Worm (Caenorhabditis elegans) whole organism, L3 larva: ENCODE measurements around the gene rmd-2.
A peak's percentile ranks its signal among the peaks of the same experiment; 100 is the strongest.

Source experiments
- aly-2 ChIP-seq: fragments of 150-350 bp; optimal IDR thresholded peaks from 2 replicates; lab custom pipeline; 2014; ENCODE audit warnings: missing biosample characterization, missing genetic modification characterization
- ama-1 ChIP-seq: fragments of 150-350 bp; optimal IDR thresholded peaks from 2 replicates; lab custom pipeline; 2018
- ceh-28 ChIP-seq: fragments of 150-350 bp; optimal IDR thresholded peaks from 2 replicates; lab custom pipeline; 2014; ENCODE audit warnings: missing biosample characterization, missing genetic modification reagents, missing genetic modification characterization
- ceh-82 ChIP-seq: fragments of 150-350 bp; optimal IDR thresholded peaks from 2 replicates; lab custom pipeline; 2014; ENCODE audit warnings: missing biosample characterization, missing genetic modification characterization
- daf-12 ChIP-seq: fragments of 150-350 bp; optimal IDR thresholded peaks from 2 replicates; lab custom pipeline; 2014; ENCODE audit warnings: missing biosample characterization, missing genetic modification reagents, missing genetic modification characterization
- egl-5 ChIP-seq: fragments of 150-350 bp; optimal IDR thresholded peaks from 2 replicates; lab custom pipeline; 2017; ENCODE audit warnings: missing biosample characterization, missing genetic modification reagents, missing genetic modification characterization, inconsistent platforms
- elt-1 ChIP-seq: fragments of 150-350 bp; optimal IDR thresholded peaks from 2 replicates; lab custom pipeline; 2014; ENCODE audit warnings: missing biosample characterization, missing genetic modification characterization
- elt-2 ChIP-seq: sonication (generic microtip); optimal IDR thresholded peaks from 2 replicates; lab custom pipeline; 2016; ENCODE audit warnings: missing genetic modification reagents, mild to moderate bottlenecking, missing genetic modification characterization, missing compliant biosample characterization
- elt-3 ChIP-seq, 3 experiments: fragments of 150-350 bp in 1 of 3; sonication (generic microtip) in 2 of 3; optimal IDR thresholded peaks; 2 replicates in 2 of 3; 4 replicates in 1 of 3; lab custom pipeline; 2014 to 2017; ENCODE audit warnings: missing biosample characterization in 3 of 3, missing genetic modification characterization in 3 of 3
- eor-1 ChIP-seq, 2 experiments: fragments of 150-350 bp; optimal IDR thresholded peaks; 2 replicates each; lab custom pipeline; 2014 to 2018; ENCODE audit warnings: missing biosample characterization in 2 of 2, missing genetic modification characterization in 2 of 2
- fkh-10 ChIP-seq: sonication (generic microtip); optimal IDR thresholded peaks from 2 replicates; lab custom pipeline; 2017; ENCODE audit warnings: missing biosample characterization, missing genetic modification reagents, missing genetic modification characterization
- fos-1 ChIP-seq: fragments of 150-350 bp; optimal IDR thresholded peaks from 2 replicates; lab custom pipeline; 2014; ENCODE audit warnings: missing biosample characterization, missing genetic modification characterization
- hmg-11 ChIP-seq: sonication (generic microtip); optimal IDR thresholded peaks from 2 replicates; lab custom pipeline; 2016; ENCODE audit warnings: missing genetic modification characterization, missing compliant biosample characterization
- lin-15B ChIP-seq: fragments of 150-350 bp; optimal IDR thresholded peaks from 2 replicates; lab custom pipeline; 2014; ENCODE audit warnings: missing biosample characterization, missing genetic modification characterization
- mdl-1 ChIP-seq: fragments of 150-350 bp; optimal IDR thresholded peaks from 2 replicates; lab custom pipeline; 2014; ENCODE audit warnings: missing biosample characterization, missing genetic modification characterization
- mml-1 ChIP-seq: fragments of 150-350 bp; sonication (generic microtip); optimal IDR thresholded peaks from 3 replicates; lab custom pipeline; 2014; ENCODE audit warnings: missing biosample characterization, missing genetic modification characterization
- nfya-1 ChIP-seq: sonication (generic microtip); optimal IDR thresholded peaks from 2 replicates; lab custom pipeline; 2017; ENCODE audit warnings: missing genetic modification characterization, mild to moderate bottlenecking, missing compliant biosample characterization, antibody characterized with exemption, moderate library complexity; ENCODE audit not compliant: insufficient read depth
- nhr-11 ChIP-seq: fragments of 150-350 bp; optimal IDR thresholded peaks from 2 replicates; lab custom pipeline; 2014; ENCODE audit warnings: missing biosample characterization, missing genetic modification characterization
- nhr-23 ChIP-seq: fragments of 150-350 bp; optimal IDR thresholded peaks from 2 replicates; lab custom pipeline; 2014; ENCODE audit warnings: missing biosample characterization, missing genetic modification reagents, missing genetic modification characterization
- nhr-237 ChIP-seq: fragments of 150-350 bp; optimal IDR thresholded peaks from 2 replicates; lab custom pipeline; 2014; ENCODE audit warnings: missing biosample characterization, missing genetic modification characterization
- nhr-28 ChIP-seq: fragments of 150-350 bp; optimal IDR thresholded peaks from 2 replicates; lab custom pipeline; 2014; ENCODE audit warnings: missing biosample characterization, missing genetic modification characterization
- nhr-67 ChIP-seq: fragments of 150-350 bp; optimal IDR thresholded peaks from 2 replicates; lab custom pipeline; 2014; ENCODE audit warnings: missing biosample characterization, missing genetic modification characterization
- nhr-76 ChIP-seq: fragments of 150-350 bp; sonication (generic microtip); optimal IDR thresholded peaks from 5 replicates; lab custom pipeline; 2014; ENCODE audit warnings: missing biosample characterization, missing genetic modification characterization
- nhr-77 ChIP-seq: fragments of 150-350 bp; optimal IDR thresholded peaks from 2 replicates; lab custom pipeline; 2014; ENCODE audit warnings: missing biosample characterization, missing genetic modification characterization
- pha-4 ChIP-seq: fragments of 150-350 bp; optimal IDR thresholded peaks from 2 replicates; lab custom pipeline; 2014; ENCODE audit warnings: missing biosample characterization, missing genetic modification reagents, missing genetic modification characterization
- pqm-1 ChIP-seq: fragments of 150-350 bp; optimal IDR thresholded peaks from 2 replicates; lab custom pipeline; 2017; ENCODE audit warnings: missing biosample characterization, missing genetic modification characterization, inconsistent platforms
- sea-2 ChIP-seq: fragments of 150-350 bp; sonication (generic microtip); optimal IDR thresholded peaks from 4 replicates; lab custom pipeline; 2014; ENCODE audit warnings: missing biosample characterization, missing genetic modification reagents, missing genetic modification characterization
- skn-1 ChIP-seq: fragments of 150-350 bp; optimal IDR thresholded peaks from 2 replicates; lab custom pipeline; 2014; ENCODE audit warnings: missing biosample characterization, missing genetic modification characterization
- tbx-2 ChIP-seq: sonication (generic microtip); optimal IDR thresholded peaks from 2 replicates; lab custom pipeline; 2016; ENCODE audit warnings: mild to moderate bottlenecking, missing genetic modification characterization, missing compliant biosample characterization
- unc-39 ChIP-seq: sonication (generic microtip); optimal IDR thresholded peaks from 4 replicates; lab custom pipeline; 2017; ENCODE audit warnings: missing biosample characterization, missing genetic modification characterization
- unc-62 ChIP-seq: fragments of 150-350 bp; sonication (generic microtip); optimal IDR thresholded peaks from 4 replicates; lab custom pipeline; 2014; ENCODE audit warnings: missing biosample characterization, missing genetic modification reagents, missing genetic modification characterization
- zag-1 ChIP-seq: fragments of 150-350 bp; optimal IDR thresholded peaks from 2 replicates; lab custom pipeline; 2014; ENCODE audit warnings: missing biosample characterization, missing genetic modification characterization
- ztf-11 ChIP-seq: fragments of 150-350 bp; optimal IDR thresholded peaks from 2 replicates; lab custom pipeline; 2014; ENCODE audit warnings: missing biosample characterization, missing genetic modification characterization

rmd-2 gene

ce11 chrV:9991610-9992009 lies 5.5 kb upstream of the rmd-2 start, which contains the start of the genes rde-1 and trpp-6:
Gene rde-1 (minus strand): TSS chrV:9991642.
Gene trpp-6 (plus strand): TSS chrV:9991895.
- TF ChIP-seq hmg-11 (tag; lab: Kevin White, UChicago): peak; percentile 37
- TF ChIP-seq nhr-23: no peak
- peak; percentile 23 for TF ChIP-seq nfya-1 (tag; lab: Kevin White, UChicago)
- TF ChIP-seq, all 47 proteins: peak for 2

- TF ChIP-seq nhr-28 (tag; lab: Kevin White, UChicago) (no peak), nfya-1 (tag; lab: Kevin White, UChicago) (no peak), nhr-67 (tag; lab: Kevin White, UChicago) (no peak), zag-1 (no peak), egl-5 (tag; lab: Kevin White, UChicago) (no peak), sea-2 (GFP tag; lab: Kevin White, UChicago) (no peak), mdl-1 (tag; lab: Kevin White, UChicago) (no peak), nhr-77 (tag; lab: Kevin White, UChicago) (no peak), aly-2 (tag; lab: Kevin White, UChicago) (no peak), skn-1 (tag; lab: Kevin White, UChicago) (no peak), pha-4 (tag; lab: Kevin White, UChicago) (no peak), elt-2 (no peak), nhr-23 (no peak), eor-1 (tag; optimal IDR thresholded peaks at IDR 0.05; lab: Kevin White, UChicago) (no peak), nhr-76 (tag; lab: Kevin White, UChicago) (no peak), tbx-2 (tag; lab: Kevin White, UChicago) (no peak), elt-3 (tag; optimal IDR thresholded peaks at IDR 0.05; lab: Kevin White, UChicago) (no peak), daf-12 (no peak)
- TF ChIP-seq, all 47 proteins: peak for 0
Observed at ce11 chrV:9987688-9988087, 1.6 kb upstream of the rmd-2 start, which contains the start of gene C27H6.8. Gene C27H6.8 (minus strand): TSS chrV:9987788.

DNA sequence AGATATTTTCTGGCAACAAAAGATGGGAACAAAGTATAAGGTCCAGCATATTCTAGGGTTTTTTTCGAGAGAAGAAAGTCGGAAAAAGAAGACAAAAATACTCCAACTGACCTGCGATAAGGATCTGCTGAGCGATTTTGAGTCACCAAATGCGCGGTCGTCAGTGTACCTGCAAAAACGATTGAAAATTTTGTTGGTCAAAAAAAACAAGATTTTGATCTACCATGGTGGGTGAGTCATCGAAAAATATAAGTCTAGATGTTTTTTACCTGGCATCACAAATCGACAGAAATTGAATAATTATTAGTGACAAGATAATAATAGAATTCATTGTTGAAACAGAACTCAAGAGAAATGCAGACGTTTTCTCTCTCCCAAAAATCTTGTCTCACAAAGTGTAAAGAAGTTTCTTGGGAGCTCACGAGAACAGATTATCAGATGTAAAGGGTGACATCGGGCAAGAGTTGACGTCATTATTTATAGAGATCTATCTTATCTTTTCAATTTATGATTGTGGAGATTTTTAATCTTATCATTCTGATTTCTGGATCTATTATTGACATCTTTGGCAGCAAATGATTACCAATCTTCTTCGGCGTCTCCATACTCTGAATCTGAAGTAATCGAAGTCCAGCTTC lies 731 bp downstream of the rmd-2 start:
- TF ChIP-seq sea-2 (GFP tag; lab: Kevin White, UChicago) (no peak), fos-1 (tag; lab: Kevin White, UChicago) (no peak), ceh-82 (no peak), mml-1 (no peak), tbx-2 (tag; lab: Kevin White, UChicago) (no peak), eor-1 (tag; optimal IDR thresholded peaks at IDR 0.05; lab: Kevin White, UChicago) (no peak), elt-1 (tag; lab: Kevin White, UChicago) (peak; percentile 48)
- TF ChIP-seq, all 47 proteins: peak for 1

ce11 chrV:9984821-9985220 lies 1.3 kb downstream of the rmd-2 start:
- peak; percentile 3 for TF ChIP-seq hmg-11 (tag; lab: Kevin White, UChicago)
- TF ChIP-seq mml-1: no peak
- no peak for TF ChIP-seq unc-62 (GFP tag; lab: Kevin White, UChicago)
- no peak for TF ChIP-seq zag-1
- no peak for TF ChIP-seq nhr-67 (tag; lab: Kevin White, UChicago)
- TF ChIP-seq unc-39: no peak
- peak; percentile 45 for TF ChIP-seq pha-4 (tag; lab: Kevin White, UChicago)
- TF ChIP-seq daf-12: no peak
- TF ChIP-seq ceh-82: no peak
- TF ChIP-seq nhr-28 (tag; lab: Kevin White, UChicago): no peak
- no peak for TF ChIP-seq ztf-11
- TF ChIP-seq nhr-11 (tag; lab: Kevin White, UChicago): peak; percentile 75
- peak; percentile 45 for TF ChIP-seq nfya-1 (tag; lab: Kevin White, UChicago)
- no peak for TF ChIP-seq fkh-10 (GFP tag; lab: Kevin White, UChicago)
- no peak for TF ChIP-seq lin-15B (tag; lab: Kevin White, UChicago)
- peak; percentile 67 for TF ChIP-seq elt-2
- TF ChIP-seq sea-2 (GFP tag; lab: Kevin White, UChicago): no peak
- TF ChIP-seq nhr-237 (tag; lab: Kevin White, UChicago): no peak
- no peak for TF ChIP-seq nhr-76 (tag; lab: Kevin White, UChicago)
- TF ChIP-seq eor-1 (tag; optimal IDR thresholded peaks at IDR 0.05; lab: Kevin White, UChicago): no peak
- TF ChIP-seq nhr-77 (tag; lab: Kevin White, UChicago): no peak
- no peak for TF ChIP-seq ceh-28 (tag; lab: Kevin White, UChicago)
- TF ChIP-seq pqm-1 (tag; lab: Kevin White, UChicago): peak; percentile 60
- TF ChIP-seq, all 47 proteins: peak for 6

DNA sequence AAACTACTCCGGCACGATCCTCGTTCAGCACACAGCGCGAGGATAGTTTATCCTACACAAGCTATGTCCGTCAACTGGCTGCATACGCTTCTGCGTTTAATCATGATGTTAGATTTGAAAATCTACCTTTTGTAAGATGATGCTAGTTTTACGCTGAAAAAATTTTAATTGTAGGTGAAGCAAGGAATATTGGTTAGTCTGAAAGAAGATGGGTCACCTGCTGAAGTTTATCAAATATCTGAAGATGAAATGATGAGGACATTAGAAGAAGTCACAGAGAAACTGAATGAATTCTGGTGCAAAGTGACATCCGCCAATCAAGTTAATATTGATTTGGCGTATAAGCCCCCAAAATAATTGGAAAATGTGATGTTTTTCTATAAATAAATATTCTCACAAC lies 2.5 kb downstream of the rmd-2 start:
- TF ChIP-seq mdl-1 (tag; lab: Kevin White, UChicago) (no peak), unc-39 (no peak), elt-2 (peak; percentile 15), tbx-2 (tag; lab: Kevin White, UChicago) (no peak), nhr-67 (tag; lab: Kevin White, UChicago) (no peak), ama-1 (peak; percentile 39)
- TF ChIP-seq, all 47 proteins: peak for 2
